Fruit fly (Drosophila melanogaster): ENCODE measurements around the gene Eig71Eh.

dm6 chr3L:15657290-15657689 lies 2.0 kb downstream of the Eig71Eh start, which contains the start of the genes Eig71Ef and Eig71Eg:
- TF ChIP-seq cic (GFP tag; optimal IDR thresholded peaks at IDR 0.05) (no peak), kay (GFP tag; ENCODE audit: borderline replicate concordance) (no peak), CG7101 (tag; optimal IDR thresholded peaks at IDR 0.05) (no peak), Mnt (GFP tag; optimal IDR thresholded peaks at IDR 0.05) (no peak), CG5204 (GFP tag; optimal IDR thresholded peaks at IDR 0.05) (no peak), cnc (optimal IDR thresholded peaks at IDR 0.05) (no peak)
